Worm (Caenorhabditis elegans): ENCODE data around the gene C14B1.12.
A peak's percentile ranks its signal among the peaks of the same experiment; 100 is the strongest.

Gene C14B1.12

ce11 chrIII:3716073-3716659, 8.6 kb downstream of the C14B1.12 start:
- TF ChIP-seq zfp-3 (GFP tag; conservative IDR thresholded peaks at IDR 0.05), result no peak
- no peak for TF ChIP-seq hif-1 (tag; optimal IDR thresholded peaks at IDR 0.05)
- no peak for TF ChIP-seq ceh-44 (GFP tag; IDR thresholded peaks at IDR 0.05)
- TF ChIP-seq T26A8.4 (GFP tag; IDR thresholded peaks at IDR 0.05), result no peak
- peak; percentile 45 for TF ChIP-seq R02D3.7 (tag; optimal IDR thresholded peaks at IDR 0.05)
- TF ChIP-seq nhr-42 (GFP tag; IDR thresholded peaks at IDR 0.05), result no peak
- peak; percentile 63 for TF ChIP-seq lin-38 (GFP tag; IDR thresholded peaks at IDR 0.05)

ce11 chrIII:3713163-3713562, 11.6 kb downstream of the C14B1.12 start, which contains the start of gene nrde-1:
TSS of gene nrde-1 (plus strand) at chrIII:3713463.
- TF ChIP-seq lin-13 (GFP tag; optimal IDR thresholded peaks at IDR 0.05) (no peak), dmd-9 (GFP tag; IDR thresholded peaks at IDR 0.05) (no peak), tra-1 (GFP tag; IDR thresholded peaks at IDR 0.05) (no peak), nhr-76 (tag; optimal IDR thresholded peaks at IDR 0.05) (no peak), egl-43 (GFP tag; IDR thresholded peaks at IDR 0.05) (no peak), lin-38 (GFP tag; IDR thresholded peaks at IDR 0.05) (no peak), T26A8.4 (GFP tag; IDR thresholded peaks at IDR 0.05) (no peak), pqm-1 (tag; optimal IDR thresholded peaks at IDR 0.05) (no peak), ZK337.2 (GFP tag; IDR thresholded peaks at IDR 0.05) (no peak), mxl-2 (GFP tag; conservative IDR thresholded peaks at IDR 0.05) (no peak), ceh-82 (tag; optimal IDR thresholded peaks at IDR 0.05) (no peak), mdt-29 (GFP tag; IDR thresholded peaks at IDR 0.05) (no peak), lim-7 (GFP tag; IDR thresholded peaks at IDR 0.05) (no peak)

ce11 chrIII:3709030-3709429, 15.8 kb downstream of the C14B1.12 start, which contains the start of gene alkb-8:
TSS of gene alkb-8 (plus strand) at chrIII:3709330.
- TF ChIP-seq lin-39 (tag; optimal IDR thresholded peaks at IDR 0.05) (no peak), unc-39 (tag; optimal IDR thresholded peaks at IDR 0.05) (no peak), hlh-30 (tag; optimal IDR thresholded peaks at IDR 0.05; ENCODE audit: insufficient read depth) (no peak), D1046.2 (GFP tag; IDR thresholded peaks at IDR 0.05) (no peak), F44E2.7 (GFP tag; IDR thresholded peaks at IDR 0.05) (no peak)

ce11 chrIII:3706586-3706985, 18.2 kb downstream of the C14B1.12 start, which contains the start of gene dph-1:
TSS of gene dph-1 (plus strand) at chrIII:3706886.
- TF ChIP-seq rbr-2 (tag; optimal IDR thresholded peaks at IDR 0.05), result no peak
- no peak for TF ChIP-seq mxl-2 (GFP tag; conservative IDR thresholded peaks at IDR 0.05)
- no peak for TF ChIP-seq ztf-7 (tag; optimal IDR thresholded peaks at IDR 0.05)
- no peak for TF ChIP-seq mdt-29 (GFP tag; IDR thresholded peaks at IDR 0.05)

ce11 chrIII:3704967-3705366, 19.8 kb downstream of the C14B1.12 start, which contains the start of gene wdr-5.1:
TSS of gene wdr-5.1 (plus strand) at chrIII:3705285.
- TF ChIP-seq hlh-30 (tag; optimal IDR thresholded peaks at IDR 0.05; ENCODE audit: insufficient read depth) (peak; percentile 16), dmd-9 (GFP tag; IDR thresholded peaks at IDR 0.05) (no peak), mep-1 (tag; optimal IDR thresholded peaks at IDR 0.05) (peak; percentile 46), daf-16 (GFP tag; optimal IDR thresholded peaks at IDR 0.05) (no peak), daf-16 (tag; optimal IDR thresholded peaks at IDR 0.05) (peak; percentile 13), F37D6.2 (tag; optimal IDR thresholded peaks at IDR 0.05) (no peak), lsy-2 (tag; optimal IDR thresholded peaks at IDR 0.05) (peak in 1 of 2 experiments; percentile 80), dpl-1 (GFP tag; optimal IDR thresholded peaks at IDR 0.05) (peak; percentile 25), ztf-7 (tag; optimal IDR thresholded peaks at IDR 0.05) (no peak), nhr-11 (tag; optimal IDR thresholded peaks at IDR 0.05) (no peak), zip-2 (tag; optimal IDR thresholded peaks at IDR 0.05) (no peak), lin-38 (GFP tag; IDR thresholded peaks at IDR 0.05) (peak; percentile 47), dve-1 (tag; optimal IDR thresholded peaks at IDR 0.05; ENCODE audit: insufficient read depth) (peak; percentile 23), mes-2 (tag; optimal IDR thresholded peaks at IDR 0.05; ENCODE audit: poor library complexity, severe bottlenecking) (peak; percentile 57), gei-8 (GFP tag; optimal IDR thresholded peaks at IDR 0.05) (no peak), nhr-76 (tag; optimal IDR thresholded peaks at IDR 0.05) (no peak), egl-43 (GFP tag; IDR thresholded peaks at IDR 0.05) (no peak), duxl-1 (tag; optimal IDR thresholded peaks at IDR 0.05; ENCODE audit: poor library complexity) (peak; percentile 38), fos-1 (tag; optimal IDR thresholded peaks at IDR 0.05) (no peak), jun-1 (tag; optimal IDR thresholded peaks at IDR 0.05) (no peak), Y75B8A.6 (GFP tag; IDR thresholded peaks at IDR 0.05) (no peak)

Measured in whole organism, L4 larva.